Fruit fly (Drosophila melanogaster) whole organism, embryonic: ENCODE results near the gene Acat1.

Source experiments
- Asciz ChIP-seq: fragments of 200-800 bp; sonication (Bioruptor generic); optimal IDR thresholded peaks from 2 replicates; lab custom pipeline; 2017; ENCODE audit warnings: missing biosample characterization, mild to moderate bottlenecking, missing genetic modification characterization, missing genetic modification reagents
- B-H1 ChIP-seq: fragments of 200-800 bp; sonication (Bioruptor generic); IDR thresholded peaks from 3 replicates; pipeline ENCODE4 v1.3.6; 2022; ENCODE audit warnings: missing biosample characterization, missing genetic modification characterization
- CG10209 ChIP-seq: fragments of 200-800 bp; sonication (Bioruptor generic); optimal IDR thresholded peaks from 3 replicates; lab custom pipeline; 2017; ENCODE audit warnings: missing biosample characterization, mild to moderate bottlenecking, missing genetic modification characterization, missing genetic modification reagents
- CG10366 ChIP-seq: fragments of 200-800 bp; sonication (Bioruptor generic); IDR thresholded peaks from 2 replicates; pipeline ENCODE4 v1.3.6; 2022; ENCODE audit warnings: missing biosample characterization, missing genetic modification characterization
- CG10565 ChIP-seq: fragments of 200-800 bp; sonication (Bioruptor generic); optimal IDR thresholded peaks from 3 replicates; lab custom pipeline; 2016; ENCODE audit warnings: missing biosample characterization, mild to moderate bottlenecking, missing genetic modification characterization
- CG11093 ChIP-seq: fragments of 200-800 bp; sonication (Bioruptor generic); IDR thresholded peaks from 3 replicates; pipeline ENCODE4 v1.3.6; 2022; ENCODE audit warnings: missing biosample characterization, missing genetic modification characterization
- CG12236 ChIP-seq: fragments of 200-800 bp; sonication (Bioruptor generic); optimal IDR thresholded peaks from 2 replicates; lab custom pipeline; 2016; ENCODE audit warnings: missing biosample characterization, missing genetic modification characterization
- CG13775 ChIP-seq: fragments of 200-800 bp; sonication (Bioruptor generic); optimal IDR thresholded peaks from 3 replicates; lab custom pipeline; 2017; ENCODE audit warnings: missing biosample characterization, mild to moderate bottlenecking, missing genetic modification characterization
- CG15011 ChIP-seq: fragments of 200-800 bp; sonication (Bioruptor generic); optimal IDR thresholded peaks from 3 replicates; lab custom pipeline; 2018; ENCODE audit warnings: missing biosample characterization, mild to moderate bottlenecking, missing genetic modification characterization
- CG16815 ChIP-seq: fragments of 200-800 bp; sonication (Bioruptor generic); optimal IDR thresholded peaks from 3 replicates; lab custom pipeline; 2017; ENCODE audit warnings: missing biosample characterization, mild to moderate bottlenecking, missing genetic modification characterization
- CG17328 ChIP-seq: fragments of 200-800 bp; sonication (Bioruptor generic); IDR thresholded peaks from 2 replicates; pipeline ENCODE4 v1.3.6; 2022; ENCODE audit warnings: missing biosample characterization, missing genetic modification characterization
- CG2712 ChIP-seq: fragments of 200-800 bp; optimal IDR thresholded peaks from 3 replicates; lab custom pipeline; 2019; ENCODE audit warnings: missing biosample characterization, mild to moderate bottlenecking, missing genetic modification characterization, moderate library complexity
- CG30431 ChIP-seq: fragments of 200-800 bp; sonication (Bioruptor generic); optimal IDR thresholded peaks from 2 replicates; lab custom pipeline; 2017; ENCODE audit warnings: missing biosample characterization, missing genetic modification characterization
- CG32532 ChIP-seq: fragments of 200-800 bp; sonication (Bioruptor generic); IDR thresholded peaks from 2 replicates; pipeline ENCODE4 v1.3.6; 2022; ENCODE audit warnings: missing biosample characterization, missing genetic modification characterization
- CG4328 ChIP-seq: fragments of 200-800 bp; sonication (Bioruptor generic); optimal IDR thresholded peaks from 3 replicates; lab custom pipeline; 2017; ENCODE audit warnings: missing biosample characterization, missing genetic modification reagents, missing genetic modification characterization
- CG6791 ChIP-seq: fragments of 200-800 bp; sonication (Bioruptor generic); IDR thresholded peaks from 3 replicates; pipeline ENCODE4 v1.3.6; 2022; ENCODE audit warnings: missing biosample characterization, missing genetic modification characterization; ENCODE audit not compliant: partially characterized antibody
- CG6854 ChIP-seq: fragments of 200-800 bp; sonication (Bioruptor generic); optimal IDR thresholded peaks from 3 replicates; lab custom pipeline; 2017; ENCODE audit warnings: missing biosample characterization, mild to moderate bottlenecking, missing genetic modification characterization
- CG7271 ChIP-seq: fragments of 200-800 bp; sonication (Bioruptor generic); optimal IDR thresholded peaks from 2 replicates; lab custom pipeline; 2018; ENCODE audit warnings: missing biosample characterization, mild to moderate bottlenecking, missing genetic modification characterization, moderate library complexity
- CG7928 ChIP-seq: fragments of 200-800 bp; sonication (Bioruptor generic); optimal IDR thresholded peaks from 2 replicates; lab custom pipeline; 2017; ENCODE audit warnings: missing biosample characterization, mild to moderate bottlenecking, missing genetic modification characterization
- D19A ChIP-seq: fragments of 200-800 bp; optimal IDR thresholded peaks from 3 replicates; lab custom pipeline; 2019; ENCODE audit warnings: missing biosample characterization, mild to moderate bottlenecking, missing genetic modification characterization, moderate library complexity
- D19B ChIP-seq: fragments of 200-800 bp; sonication (Bioruptor generic); optimal IDR thresholded peaks from 2 replicates; lab custom pipeline; 2017; ENCODE audit warnings: missing biosample characterization, mild to moderate bottlenecking, missing genetic modification characterization
- Dad ChIP-seq: fragments of 200-800 bp; sonication (Bioruptor generic); optimal IDR thresholded peaks from 3 replicates; lab custom pipeline; 2016; ENCODE audit warnings: missing biosample characterization, missing genetic modification characterization
- Dbx ChIP-seq: fragments of 200-800 bp; sonication (Bioruptor generic); IDR thresholded peaks from 3 replicates; pipeline ENCODE4 v1.3.6; 2022; ENCODE audit warnings: missing biosample characterization, missing genetic modification characterization
- Dll ChIP-seq: fragments of 200-800 bp; sonication (Bioruptor generic); IDR thresholded peaks from 4 replicates; pipeline ENCODE4 v1.3.6; 2022; ENCODE audit warnings: missing biosample characterization, missing genetic modification characterization; ENCODE audit not compliant: partially characterized antibody
- Dref ChIP-seq: fragments of 200-800 bp; sonication (Bioruptor generic); IDR thresholded peaks from 2 replicates; pipeline ENCODE4 v1.3.6; 2022; ENCODE audit warnings: missing biosample characterization, missing genetic modification characterization
- Hr3 ChIP-seq: fragments of 200-800 bp; sonication (Bioruptor generic); optimal IDR thresholded peaks from 3 replicates; lab custom pipeline; 2016; ENCODE audit warnings: missing biosample characterization, missing genetic modification characterization
- Lim3 ChIP-seq: fragments of 200-800 bp; sonication (Bioruptor generic); IDR thresholded peaks from 2 replicates; pipeline ENCODE4 v1.3.6; 2022; ENCODE audit warnings: missing biosample characterization, missing genetic modification characterization
- Lpt ChIP-seq: fragments of >200 bp; optimal IDR thresholded peaks from 2 replicates; lab custom pipeline; 2018; ENCODE audit warnings: missing biosample characterization, missing genetic modification characterization
- Max ChIP-seq: fragments of 200-800 bp; sonication (Bioruptor generic); optimal IDR thresholded peaks from 2 replicates; lab custom pipeline; 2016; ENCODE audit warnings: missing biosample characterization, mild to moderate bottlenecking, missing genetic modification characterization
- Nf-YA ChIP-seq: fragments of 200-800 bp; sonication (Bioruptor generic); IDR thresholded peaks from 2 replicates; pipeline ENCODE4 v1.3.6; 2022; ENCODE audit warnings: missing biosample characterization, missing genetic modification characterization
- Ravus ChIP-seq: fragments of 200-800 bp; sonication (Bioruptor generic); IDR thresholded peaks from 2 replicates; pipeline ENCODE4 v1.3.6; 2022; ENCODE audit warnings: missing biosample characterization, missing genetic modification characterization
- Spps ChIP-seq: fragments of 200-800 bp; sonication (Bioruptor generic); optimal IDR thresholded peaks from 2 replicates; lab custom pipeline; 2018; ENCODE audit warnings: missing biosample characterization, mild to moderate bottlenecking, missing genetic modification characterization
- TFAM ChIP-seq: fragments of 200-800 bp; sonication (Bioruptor generic); optimal IDR thresholded peaks from 2 replicates; lab custom pipeline; 2017; ENCODE audit warnings: missing biosample characterization, missing genetic modification characterization, inconsistent platforms
- bowl ChIP-seq: fragments of 200-800 bp; sonication (Bioruptor generic); IDR thresholded peaks from 2 replicates; pipeline ENCODE4 v1.3.6; 2022; ENCODE audit warnings: missing biosample characterization, missing genetic modification characterization
- cad ChIP-seq: fragments of >200 bp; optimal IDR thresholded peaks from 2 replicates; lab custom pipeline; 2017; ENCODE audit warnings: missing biosample characterization, missing genetic modification characterization
- dan ChIP-seq: fragments of 200-800 bp; sonication (Bioruptor generic); IDR thresholded peaks from 2 replicates; pipeline ENCODE4 v1.3.6; 2022; ENCODE audit warnings: missing biosample characterization, missing genetic modification characterization
- esg ChIP-seq: fragments of 200-800 bp; sonication (Bioruptor generic); conservative IDR thresholded peaks from 2 replicates; pipeline ENCODE4 v1.3.6; 2022; ENCODE audit warnings: missing biosample characterization, missing genetic modification characterization
- gfzf ChIP-seq: fragments of 200-800 bp; sonication (Bioruptor generic); optimal IDR thresholded peaks from 2 replicates; lab custom pipeline; 2016; ENCODE audit warnings: missing biosample characterization, mild to moderate bottlenecking, missing genetic modification characterization, moderate library complexity
- lab ChIP-seq: fragments of 200-800 bp; sonication (Bioruptor generic); optimal IDR thresholded peaks from 3 replicates; lab custom pipeline; 2017; ENCODE audit warnings: missing biosample characterization, missing genetic modification characterization, mild to moderate bottlenecking, moderate library complexity, missing genetic modification reagents
- lmd ChIP-seq: fragments of 200-800 bp; sonication (Bioruptor generic); IDR thresholded peaks from 2 replicates; pipeline ENCODE4 v1.3.6; 2022; ENCODE audit warnings: missing biosample characterization, missing genetic modification characterization
- pnt ChIP-seq: fragments of 200-800 bp; sonication (Bioruptor generic); optimal IDR thresholded peaks from 3 replicates; lab custom pipeline; 2016; ENCODE audit warnings: missing biosample characterization, missing genetic modification characterization
- ranshi ChIP-seq: fragments of 200-800 bp; sonication (Bioruptor generic); IDR thresholded peaks from 2 replicates; pipeline ENCODE4 v1.3.6; 2022; ENCODE audit warnings: missing biosample characterization, missing genetic modification characterization
- sens ChIP-seq: fragments of 200-800 bp; sonication (Bioruptor generic); peaks from one replicate; lab custom pipeline; 2016; ENCODE audit warnings: missing biosample characterization, missing genetic modification characterization
- slou ChIP-seq: fragments of 200-800 bp; sonication (Bioruptor generic); optimal IDR thresholded peaks from 3 replicates; lab custom pipeline; 2016; ENCODE audit warnings: missing biosample characterization, missing genetic modification characterization
- so ChIP-seq: fragments of 200-800 bp; sonication (Bioruptor generic); IDR thresholded peaks from 3 replicates; pipeline ENCODE4 v1.3.6; 2022; ENCODE audit warnings: missing biosample characterization, missing genetic modification characterization
- tgo ChIP-seq: fragments of 200-800 bp; sonication (Bioruptor generic); IDR thresholded peaks from 3 replicates; pipeline ENCODE4 v1.3.6; 2022; ENCODE audit warnings: missing biosample characterization, missing genetic modification characterization
- tll ChIP-seq, 2 experiments: fragments of 200-800 bp in 1 of 2; fragments of >200 bp in 1 of 2; sonication (Bioruptor generic) in 1 of 2; optimal IDR thresholded peaks; 2 replicates each; lab custom pipeline; 2017 to 2019; ENCODE audit warnings: missing biosample characterization in 2 of 2, missing genetic modification characterization in 2 of 2, mild to moderate bottlenecking in 1 of 2, moderate library complexity in 1 of 2
- zf30C ChIP-seq: fragments of 200-800 bp; sonication (Bioruptor generic); optimal IDR thresholded peaks from 3 replicates; lab custom pipeline; 2018; ENCODE audit warnings: missing biosample characterization, mild to moderate bottlenecking, missing genetic modification characterization
- zfh1 ChIP-seq: fragments of 200-800 bp; sonication (Bioruptor generic); IDR thresholded peaks from 3 replicates; pipeline ENCODE4 v1.3.6; 2022; ENCODE audit warnings: missing biosample characterization, missing genetic modification characterization

Acat1 gene

DNA sequence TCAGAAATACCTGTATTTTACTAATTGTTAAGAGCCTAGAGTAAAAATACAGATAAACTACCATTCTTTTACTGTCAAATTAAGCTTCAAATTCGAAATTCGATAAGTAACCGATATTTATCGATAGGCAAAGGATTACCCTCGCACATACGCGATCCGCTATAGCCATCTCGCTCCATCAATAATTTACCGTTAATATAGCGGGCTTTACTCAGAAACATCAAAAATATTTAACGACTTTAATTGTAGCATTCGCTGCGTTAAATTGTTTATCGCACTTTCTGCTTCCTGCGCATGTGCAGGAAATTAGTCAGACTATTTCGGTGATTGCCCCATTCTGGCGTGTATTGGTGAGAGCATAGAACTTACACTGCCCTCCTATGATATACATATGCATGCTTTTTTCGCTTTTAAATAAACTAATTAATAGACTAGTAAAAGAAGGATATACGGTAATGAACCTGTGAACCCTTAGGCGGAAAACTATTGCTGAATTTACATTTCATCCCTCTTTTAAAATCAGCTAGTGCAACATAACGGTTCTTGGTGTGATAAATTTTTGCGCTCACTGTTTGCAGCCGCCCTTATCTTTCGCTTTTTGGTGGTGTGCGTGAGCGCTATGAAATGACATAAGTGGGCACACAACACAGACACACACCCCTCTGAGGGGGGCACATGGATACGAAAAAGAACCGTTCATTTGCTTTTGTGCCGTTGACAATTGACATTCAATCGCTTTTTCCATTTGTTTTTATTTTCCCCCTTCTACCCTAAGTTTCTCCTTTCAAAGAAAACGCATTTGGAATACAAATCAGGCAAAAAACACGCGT is 19.9 kb upstream of the Acat1 start, which contains the start of the genes dpr14 and spidey (continued):
- TF ChIP-seq esg (GFP tag; lab: Robert Waterston, UW) (peak; percentile 89), D19B (GFP tag; lab: Kevin White, UChicago) (peak; percentile 80), Max (GFP tag; lab: Kevin White, UChicago) (peak; percentile 84), dan (peak; percentile 41; the same call in 1 of the 2 replicates), CG13775 (GFP tag; lab: Kevin White, UChicago) (peak; percentile 86), Dad (GFP tag; lab: Kevin White, UChicago) (peak; percentile 79), CG10565 (GFP tag; lab: Kevin White, UChicago) (peak; percentile 31), Dbx (GFP tag; lab: Robert Waterston, UW) (peak; percentile 90), CG10209 (GFP tag; lab: Kevin White, UChicago) (peak; percentile 89), D19A (peak; percentile 89), CG7271 (tag; lab: Kevin White, UChicago) (no peak), ranshi (peak; percentile 88), TFAM (GFP tag; lab: Kevin White, UChicago) (peak; percentile 50), Dll (GFP tag; lab: Robert Waterston, UW) (peak; percentile 49; the same call in 3 of the 4 replicates), CG15011 (peak; percentile 87), Lpt (GFP tag; lab: Kevin White, UChicago) (no peak), Dref (GFP tag; lab: Robert Waterston, UW) (peak; percentile 58), zfh1 (GFP tag; lab: Robert Waterston, UW) (peak; percentile 87), lab (GFP tag; lab: Kevin White, UChicago) (peak; percentile 96), CG10366 (GFP tag; lab: Robert Waterston, UW) (peak; percentile 89), CG6854 (GFP tag; lab: Kevin White, UChicago) (peak; percentile 87), Spps (peak; percentile 80), gfzf (GFP tag; lab: Kevin White, UChicago) (peak; percentile 11), CG11093 (GFP tag; lab: Robert Waterston, UW) (peak; percentile 89), tll (GFP tag; optimal IDR thresholded peaks at IDR 0.05; lab: Kevin White, UChicago) (no peak), CG12236 (GFP tag; lab: Kevin White, UChicago) (peak; percentile 72), CG30431 (GFP tag; lab: Kevin White, UChicago) (peak; percentile 82), CG4328 (GFP tag; lab: Kevin White, UChicago) (peak; percentile 87), CG32532 (GFP tag; lab: Robert Waterston, UW) (peak; percentile 94), CG17328 (GFP tag; lab: Robert Waterston, UW) (peak; percentile 85), pnt (GFP tag; lab: Kevin White, UChicago) (peak; percentile 73), Nf-YA (GFP tag; lab: Robert Waterston, UW) (peak; percentile 69; the same call in 1 of the 2 replicates), Ravus (peak; percentile 67), CG2712 (peak; percentile 92), CG7928 (peak; percentile 55), so (peak; percentile 89), Hr3 (GFP tag; lab: Kevin White, UChicago) (peak; percentile 87), CG6791 (GFP tag; lab: Robert Waterston, UW) (peak; percentile 52; the same call in 2 of the 3 replicates), lmd (peak; percentile 91), tgo (GFP tag; lab: Robert Waterston, UW) (peak; percentile 93), Asciz (GFP tag; lab: Kevin White, UChicago) (peak; percentile 77), B-H1 (peak; percentile 85), zf30C (GFP tag; lab: Kevin White, UChicago) (no peak), bowl (GFP tag; lab: Robert Waterston, UW) (peak; percentile 77), CG16815 (GFP tag; lab: Kevin White, UChicago) (peak; percentile 74), Lim3 (GFP tag; lab: Robert Waterston, UW) (peak; percentile 35; the same call in 1 of the 2 replicates), sens (GFP tag; lab: Kevin White, UChicago) (peak; percentile 97), cad (GFP tag; lab: Kevin White, UChicago) (no peak), slou (peak; percentile 26)
